Fruit fly (Drosophila melanogaster): ENCODE measurements around the gene PGRP-SA.

dm6 chrX:11546941-11547340 is 14.5 kb upstream of the PGRP-SA start:
- TF ChIP-seq CG8478 (optimal IDR thresholded peaks at IDR 0.05) (no peak), CTCF (optimal IDR thresholded peaks at IDR 0.05) (no peak)
